Worm (Caenorhabditis elegans): Measurements from ENCODE around the gene ref-1.

- no peak for TF ChIP-seq mbf-1 (tag; optimal IDR thresholded peaks at IDR 0.05)
- TF ChIP-seq lin-13 (GFP tag; optimal IDR thresholded peaks at IDR 0.05), result no peak
- TF ChIP-seq ceh-16 (tag; optimal IDR thresholded peaks at IDR 0.05), result no peak
- no peak for TF ChIP-seq ama-1 (optimal IDR thresholded peaks at IDR 0.05)
- no peak for TF ChIP-seq unc-62 (GFP tag; optimal IDR thresholded peaks at IDR 0.05)
- no peak for TF ChIP-seq mdl-1 (tag; optimal IDR thresholded peaks at IDR 0.05)
- TF ChIP-seq unc-39 (tag; optimal IDR thresholded peaks at IDR 0.05), result no peak
- TF ChIP-seq F13H6.1 (tag; optimal IDR thresholded peaks at IDR 0.05), result no peak
- TF ChIP-seq snpc-4 (tag; optimal IDR thresholded peaks at IDR 0.05), result no peak
Observed at ce11 chrII:10203765-10204164, 14.5 kb upstream of the ref-1 start.

Measured in whole organism, L2 larva.